Worm (Caenorhabditis elegans) whole organism, young adult: ENCODE measurements around the gene hmgr-1.

ENCODE experiments used
- B0336.3 ChIP-seq: fragments of 200-800 bp; sonication (Bioruptor generic); IDR thresholded peaks from 2 replicates; pipeline ENCODE4 v1.3.6; 2022; ENCODE audit warnings: missing genetic modification characterization, missing compliant biosample characterization
- C06A6.2 ChIP-seq: fragments of 200-800 bp; sonication (Bioruptor generic); conservative IDR thresholded peaks from 2 replicates; pipeline ENCODE4 v1.3.6; 2022; ENCODE audit warnings: missing genetic modification characterization, missing compliant biosample characterization
- D2030.7 ChIP-seq: fragments of 200-800 bp; sonication (Bioruptor generic); IDR thresholded peaks from 2 replicates; pipeline ENCODE4 v1.3.6; 2022; ENCODE audit warnings: missing genetic modification reagents, missing genetic modification characterization, missing compliant biosample characterization
- F33H1.4 ChIP-seq: fragments of 200-800 bp; sonication (Bioruptor generic); IDR thresholded peaks from 2 replicates; pipeline ENCODE4 v1.3.6; 2022; ENCODE audit warnings: missing genetic modification reagents, missing genetic modification characterization, missing compliant biosample characterization
- F49E8.2 ChIP-seq: sonication (generic microtip); optimal IDR thresholded peaks from 3 replicates; lab custom pipeline; 2017; ENCODE audit warnings: missing genetic modification characterization, mild to moderate bottlenecking, missing compliant biosample characterization, antibody characterized with exemption, moderate library complexity; ENCODE audit not compliant: insufficient read depth
- Y79H2A.3 ChIP-seq: fragments of 200-800 bp; sonication (Bioruptor generic); conservative IDR thresholded peaks from 2 replicates; pipeline ENCODE4 v1.3.6; 2022; ENCODE audit warnings: missing genetic modification reagents, missing genetic modification characterization, missing compliant biosample characterization
- ZK185.1 ChIP-seq: sonication (generic microtip); optimal IDR thresholded peaks from 2 replicates; lab custom pipeline; 2016; ENCODE audit warnings: mild to moderate bottlenecking, missing genetic modification characterization, missing compliant biosample characterization; ENCODE audit not compliant: poor library complexity, severe bottlenecking
- atf-7 ChIP-seq: sonication (generic microtip); optimal IDR thresholded peaks from 2 replicates; lab custom pipeline; 2017; ENCODE audit warnings: mild to moderate bottlenecking, missing genetic modification characterization, missing compliant biosample characterization
- attf-6 ChIP-seq: fragments of 200-800 bp; sonication (Bioruptor generic); IDR thresholded peaks from 2 replicates; pipeline ENCODE4 v1.3.6; 2022; ENCODE audit warnings: missing genetic modification reagents, missing genetic modification characterization, missing compliant biosample characterization
- bed-1 ChIP-seq: fragments of 200-800 bp; sonication (Bioruptor generic); IDR thresholded peaks from 2 replicates; pipeline ENCODE4 v1.3.6; 2022; ENCODE audit warnings: missing genetic modification reagents, missing genetic modification characterization, missing compliant biosample characterization
- ccch-3 ChIP-seq: fragments of 200-800 bp; sonication (Bioruptor generic); optimal IDR thresholded peaks from 2 replicates; lab custom pipeline; 2018; ENCODE audit warnings: mild to moderate bottlenecking, missing genetic modification characterization, missing compliant biosample characterization
- ceh-100 ChIP-seq: fragments of 200-800 bp; sonication (Bioruptor generic); IDR thresholded peaks from 2 replicates; pipeline ENCODE4 v1.3.6; 2022; ENCODE audit warnings: missing genetic modification reagents, missing genetic modification characterization, missing compliant biosample characterization
- ceh-58 ChIP-seq: fragments of 200-800 bp; sonication (Bioruptor generic); IDR thresholded peaks from 2 replicates; pipeline ENCODE4 v1.3.6; 2022; ENCODE audit warnings: missing genetic modification characterization, missing compliant biosample characterization
- dpl-1 ChIP-seq: fragments of 150-350 bp; optimal IDR thresholded peaks from 2 replicates; lab custom pipeline; 2014; ENCODE audit warnings: missing biosample characterization, missing genetic modification reagents, missing genetic modification characterization
- efl-1 ChIP-seq: fragments of 150-350 bp; optimal IDR thresholded peaks from 2 replicates; lab custom pipeline; 2014; ENCODE audit warnings: missing biosample characterization, missing genetic modification reagents, missing genetic modification characterization
- egl-44 ChIP-seq: fragments of 200-800 bp; sonication (Bioruptor generic); IDR thresholded peaks from 2 replicates; pipeline ENCODE4 v1.3.6; 2022; ENCODE audit warnings: missing genetic modification reagents, missing genetic modification characterization, missing compliant biosample characterization
- egrh-3 ChIP-seq: fragments of 200-800 bp; sonication (Bioruptor generic); IDR thresholded peaks from 2 replicates; pipeline ENCODE4 v1.3.6; 2022; ENCODE audit warnings: missing genetic modification reagents, missing genetic modification characterization, missing compliant biosample characterization
- ekl-4 ChIP-seq: fragments of 200-800 bp; sonication (Bioruptor generic); IDR thresholded peaks from 2 replicates; pipeline ENCODE4 v1.3.6; 2022; ENCODE audit warnings: missing genetic modification reagents, missing genetic modification characterization, missing compliant biosample characterization
- ets-4 ChIP-seq: fragments of 200-800 bp; sonication (Bioruptor generic); optimal IDR thresholded peaks from 2 replicates; lab custom pipeline; 2018; ENCODE audit warnings: mild to moderate bottlenecking, missing genetic modification characterization, missing compliant biosample characterization
- hlh-12 ChIP-seq: sonication (generic microtip); optimal IDR thresholded peaks from 2 replicates; lab custom pipeline; 2016; ENCODE audit warnings: missing genetic modification characterization, missing compliant biosample characterization
- hmg-20 ChIP-seq: fragments of 200-800 bp; sonication (Bioruptor generic); IDR thresholded peaks from 2 replicates; pipeline ENCODE4 v1.3.6; 2022; ENCODE audit warnings: missing genetic modification reagents, missing genetic modification characterization, missing compliant biosample characterization
- hrde-1 ChIP-seq: sonication (generic microtip); optimal IDR thresholded peaks from 2 replicates; lab custom pipeline; 2016; ENCODE audit warnings: missing genetic modification characterization, mild to moderate bottlenecking, missing compliant biosample characterization, moderate library complexity, missing genotype, missing genetic modification reagents, borderline replicate concordance
- lin-40 ChIP-seq: sonication (generic microtip); optimal IDR thresholded peaks from 2 replicates; lab custom pipeline; 2016; ENCODE audit warnings: missing genetic modification characterization, mild to moderate bottlenecking, missing compliant biosample characterization, missing genotype, missing genetic modification reagents
- lin-54 ChIP-seq: fragments of 200-800 bp; sonication (Bioruptor generic); optimal IDR thresholded peaks from 2 replicates; lab custom pipeline; 2018; ENCODE audit warnings: mild to moderate bottlenecking, missing genetic modification characterization, missing compliant biosample characterization
- lir-1 ChIP-seq: fragments of 200-800 bp; sonication (Bioruptor generic); conservative IDR thresholded peaks from 2 replicates; pipeline ENCODE4 v1.3.6; 2022; ENCODE audit warnings: missing genetic modification reagents, missing genetic modification characterization, missing compliant biosample characterization
- lsl-1 ChIP-seq: fragments of 200-800 bp; sonication (Bioruptor generic); optimal IDR thresholded peaks from 2 replicates; lab custom pipeline; 2018; ENCODE audit warnings: mild to moderate bottlenecking, missing genetic modification characterization, moderate library complexity, missing compliant biosample characterization
- madf-3 ChIP-seq: fragments of 200-800 bp; sonication (Bioruptor generic); IDR thresholded peaks from 2 replicates; pipeline ENCODE4 v1.3.6; 2022; ENCODE audit warnings: missing genetic modification reagents, missing genetic modification characterization, missing compliant biosample characterization
- madf-6 ChIP-seq: fragments of 200-800 bp; sonication (Bioruptor generic); IDR thresholded peaks from 2 replicates; pipeline ENCODE4 v1.3.6; 2022; ENCODE audit warnings: missing genetic modification reagents, missing genetic modification characterization, missing compliant biosample characterization
- mcd-1 ChIP-seq: fragments of 200-800 bp; sonication (Bioruptor generic); IDR thresholded peaks from 2 replicates; pipeline ENCODE4 v1.3.6; 2022; ENCODE audit warnings: missing genetic modification reagents, missing genetic modification characterization, missing compliant biosample characterization
- nfyb-1 ChIP-seq: fragments of 200-800 bp; sonication (Bioruptor generic); IDR thresholded peaks from 2 replicates; pipeline ENCODE4 v1.3.6; 2022; ENCODE audit warnings: missing genetic modification reagents, missing genetic modification characterization, missing compliant biosample characterization
- nhr-27 ChIP-seq: fragments of 200-800 bp; sonication (Bioruptor generic); optimal IDR thresholded peaks from 2 replicates; lab custom pipeline; 2018; ENCODE audit warnings: mild to moderate bottlenecking, missing genetic modification characterization, moderate library complexity, missing compliant biosample characterization
- nhr-80 ChIP-seq: sonication (generic microtip); optimal IDR thresholded peaks from 2 replicates; lab custom pipeline; 2016; ENCODE audit warnings: missing genetic modification characterization, missing compliant biosample characterization
- nhr-90 ChIP-seq: sonication (generic microtip); optimal IDR thresholded peaks from 2 replicates; lab custom pipeline; 2016; ENCODE audit warnings: missing genotype, mild to moderate bottlenecking, missing genetic modification characterization, missing compliant biosample characterization
- pbrm-1 ChIP-seq: fragments of 200-800 bp; sonication (Bioruptor generic); IDR thresholded peaks from 2 replicates; pipeline ENCODE4 v1.3.6; 2022; ENCODE audit warnings: missing genetic modification reagents, missing genetic modification characterization, missing compliant biosample characterization
- rec-8 ChIP-seq, 2 experiments: sonication (generic microtip); optimal IDR thresholded peaks; 2 replicates each; lab custom pipeline; 2016; ENCODE audit warnings: mild to moderate bottlenecking in 2 of 2, missing genetic modification characterization in 2 of 2, missing genetic modification reagents in 2 of 2, missing genotype in 2 of 2, missing biosample characterization in 1 of 2, missing compliant biosample characterization in 1 of 2, moderate library complexity in 1 of 2
- rpc-1 ChIP-seq, 2 experiments: fragments of 150-350 bp in 1 of 2; sonication (generic microtip) in 1 of 2; optimal IDR thresholded peaks; 2 replicates each; lab custom pipeline; 2014 to 2018; ENCODE audit warnings: missing biosample characterization in 1 of 2, missing genetic modification characterization in 1 of 2, missing genetic modification reagents in 1 of 2, missing genotype in 1 of 2
- sdz-38 ChIP-seq: sonication (generic microtip); optimal IDR thresholded peaks from 2 replicates; lab custom pipeline; 2016; ENCODE audit warnings: missing genotype, missing genetic modification characterization, missing compliant biosample characterization
- snpc-1.1 ChIP-seq: sonication (generic microtip); optimal IDR thresholded peaks from 2 replicates; lab custom pipeline; 2017; ENCODE audit warnings: missing genetic modification characterization, mild to moderate bottlenecking, missing compliant biosample characterization, antibody characterized with exemption, moderate library complexity, missing genotype, missing genetic modification reagents; ENCODE audit not compliant: insufficient read depth
- snpc-3.4 ChIP-seq: sonication (generic microtip); optimal IDR thresholded peaks from 2 replicates; lab custom pipeline; 2017; ENCODE audit warnings: missing genetic modification characterization, mild to moderate bottlenecking, missing compliant biosample characterization, antibody characterized with exemption, moderate library complexity, missing genotype, missing genetic modification reagents
- snpc-4 ChIP-seq, 5 experiments: fragments of 150-350 bp in 1 of 5; sonication (generic microtip) in 4 of 5; optimal IDR thresholded peaks; 2 replicates each; lab custom pipeline; 2014 to 2018; ENCODE audit warnings: missing genetic modification characterization in 5 of 5, missing biosample characterization in 3 of 5, antibody characterized with exemption in 2 of 5, mild to moderate bottlenecking in 2 of 5, missing compliant biosample characterization in 2 of 5, missing genotype in 2 of 5, moderate library complexity in 2 of 5, missing genetic modification reagents in 1 of 5
- tbx-9 ChIP-seq: sonication (generic microtip); optimal IDR thresholded peaks from 2 replicates; lab custom pipeline; 2016; ENCODE audit warnings: borderline replicate concordance, missing genetic modification characterization, inconsistent platforms, missing compliant biosample characterization
- zfh-2 ChIP-seq: fragments of 200-800 bp; sonication (Bioruptor generic); conservative IDR thresholded peaks from 2 replicates; pipeline ENCODE4 v1.3.6; 2022; ENCODE audit warnings: missing genetic modification reagents, missing genetic modification characterization, missing compliant biosample characterization
- ztf-18 ChIP-seq: sonication (generic microtip); optimal IDR thresholded peaks from 2 replicates; lab custom pipeline; 2016; ENCODE audit warnings: missing genotype, mild to moderate bottlenecking, missing genetic modification characterization, missing compliant biosample characterization
- ztf-25 ChIP-seq: fragments of 200-800 bp; sonication (Bioruptor generic); IDR thresholded peaks from 2 replicates; pipeline ENCODE4 v1.3.6; 2022; ENCODE audit warnings: missing genetic modification reagents, missing genetic modification characterization, missing compliant biosample characterization

The hmgr-1 gene

ce11 chrIII:7336214-7336613, 23.1 kb upstream of the hmgr-1 start, which contains the start of gene gsp-2 (continued):
- no peak for TF ChIP-seq hrde-1
- no peak for TF ChIP-seq F49E8.2 (tag; lab: Kevin White, UChicago)
- peak; percentile 25 for TF ChIP-seq nhr-90 (tag; lab: Kevin White, UChicago)
- TF ChIP-seq ztf-25 (GFP tag; lab: Robert Waterston, UW) = no peak
- no peak for TF ChIP-seq ets-4
- peak; percentile 61 for TF ChIP-seq lin-54 (GFP tag; lab: Kevin White, UChicago)
- TF ChIP-seq lin-40 (tag; lab: Kevin White, UChicago) = peak; percentile 6
- peak; percentile 51 for TF ChIP-seq atf-7 (tag; lab: Kevin White, UChicago)
- no peak for TF ChIP-seq attf-6 (GFP tag; lab: Robert Waterston, UW)
- no peak for TF ChIP-seq ekl-4
- peak; percentile 71; the same call in 1 of the 2 replicates for TF ChIP-seq madf-6
- no peak for TF ChIP-seq bed-1 (GFP tag; lab: Robert Waterston, UW)
- TF ChIP-seq rec-8 (tag; optimal IDR thresholded peaks at IDR 0.05; lab: Kevin White, UChicago) = no peak
- peak; percentile 28; the same call in 1 of the 2 replicates for TF ChIP-seq B0336.3
- 0 out of 2 replicates have a peak, but pooled peaks have one; percentile 16 for TF ChIP-seq ceh-100 (GFP tag; lab: Robert Waterston, UW)
- TF ChIP-seq sdz-38 (tag; lab: Kevin White, UChicago) = no peak
- peak; percentile 47 for TF ChIP-seq ztf-18 (tag; lab: Kevin White, UChicago)
- peak; percentile 84 for TF ChIP-seq nhr-80 (tag; lab: Kevin White, UChicago)
- TF ChIP-seq hmg-20 (GFP tag; lab: Robert Waterston, UW) = no peak
- TF ChIP-seq nfyb-1 = peak; percentile 63; the same call in 1 of the 2 replicates
- TF ChIP-seq lsl-1 (GFP tag; lab: Kevin White, UChicago) = peak; percentile 87
- no peak for TF ChIP-seq hlh-12
- TF ChIP-seq zfh-2 = peak; percentile 61; the same call in 1 of the 2 replicates
- peak; percentile 43 for TF ChIP-seq snpc-3.4 (tag; lab: Kevin White, UChicago)
- TF ChIP-seq mcd-1 (GFP tag; lab: Robert Waterston, UW) = peak; percentile 84
- no peak for TF ChIP-seq nhr-27
- peak; percentile 90 for TF ChIP-seq F33H1.4 (GFP tag; lab: Robert Waterston, UW)
- peak; percentile 62; the same call in 1 of the 2 replicates for TF ChIP-seq lir-1 (GFP tag; lab: Robert Waterston, UW)

ce11 chrIII:7338009-7338408, 21.3 kb upstream of the hmgr-1 start:
- TF ChIP-seq dpl-1 (GFP tag; lab: Kevin White, UChicago) (no peak), pbrm-1 (GFP tag; lab: Robert Waterston, UW) (0 out of 2 replicates have a peak, but pooled peaks have one; percentile 4), madf-3 (GFP tag; lab: Robert Waterston, UW) (0 out of 2 replicates have a peak, but pooled peaks have one; percentile 22), ceh-58 (no peak), C06A6.2 (GFP tag; lab: Robert Waterston, UW) (no peak)

DNA sequence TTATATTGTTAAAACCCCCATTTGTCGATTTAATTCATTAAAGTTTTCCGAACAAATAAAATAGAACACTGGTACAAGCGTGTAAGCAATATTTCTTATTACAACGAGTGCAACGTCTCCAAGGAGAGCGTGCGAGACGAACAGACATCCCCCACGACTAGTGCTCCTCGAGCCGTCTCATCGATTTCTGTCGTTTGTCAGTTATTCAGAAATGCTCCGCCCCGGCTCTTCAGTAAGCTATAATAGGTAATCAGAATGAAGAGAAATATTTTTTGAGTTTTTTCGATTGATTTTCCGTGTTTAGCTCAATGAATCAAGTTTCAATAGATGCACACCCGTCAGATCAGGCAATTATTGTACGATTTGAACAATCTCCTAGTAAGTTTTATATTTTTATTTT, 20.6 kb upstream of the hmgr-1 start, which contains the start of gene kap-1:
Gene kap-1, plus strand, starts transcription at position 143 of the 400 bp plus-strand sequence.
- TF ChIP-seq snpc-4 (GFP tag; optimal IDR thresholded peaks at IDR 0.05; lab: Kevin White, UChicago) (peak; percentile 18), snpc-4 (tag; optimal IDR thresholded peaks at IDR 0.05; lab: Kevin White, UChicago) (peak in 1 of 4 experiments; percentile 42), egl-44 (GFP tag; lab: Robert Waterston, UW) (no peak), nhr-90 (tag; lab: Kevin White, UChicago) (peak; percentile 15), egrh-3 (GFP tag; lab: Robert Waterston, UW) (no peak), efl-1 (GFP tag; lab: Kevin White, UChicago) (no peak), lsl-1 (GFP tag; lab: Kevin White, UChicago) (no peak), rpc-1 (optimal IDR thresholded peaks at IDR 0.05; lab: Kevin White, UChicago) (no peak), rpc-1 (tag; optimal IDR thresholded peaks at IDR 0.05; lab: Kevin White, UChicago) (no peak), atf-7 (tag; lab: Kevin White, UChicago) (peak; percentile 43), F33H1.4 (GFP tag; lab: Robert Waterston, UW) (peak; percentile 33; the same call in 1 of the 2 replicates), pbrm-1 (GFP tag; lab: Robert Waterston, UW) (no peak), ccch-3 (GFP tag; lab: Kevin White, UChicago) (no peak), tbx-9 (tag; lab: Kevin White, UChicago) (no peak), snpc-1.1 (tag; lab: Kevin White, UChicago) (no peak), D2030.7 (GFP tag; lab: Robert Waterston, UW) (no peak), Y79H2A.3 (GFP tag; lab: Robert Waterston, UW) (no peak), ZK185.1 (no peak)
